Fruit fly (Drosophila melanogaster): Measurements from ENCODE around the gene CG7829.

CG7829 gene

dm6 chr3R:29802753-29803313 is 14.7 kb downstream of the CG7829 start, which contains the start of the genes Etfb and CG7789 (continued):
- TF ChIP-seq pb (GFP tag; optimal IDR thresholded peaks at IDR 0.05) (peak; percentile 79), CHES-1-like (GFP tag; optimal IDR thresholded peaks at IDR 0.05) (peak; percentile 85), MTF-1 (GFP tag; optimal IDR thresholded peaks at IDR 0.05; ENCODE audit: borderline replicate concordance) (no peak), vfl (GFP tag; optimal IDR thresholded peaks at IDR 0.05) (peak; percentile 70), peb (GFP tag; IDR thresholded peaks at IDR 0.05) (peak; percentile 49; the same call in 1 of the 2 replicates), chm (GFP tag; IDR thresholded peaks at IDR 0.05) (peak; percentile 69), Dbx (GFP tag; IDR thresholded peaks at IDR 0.05) (peak; percentile 80), Trl (optimal IDR thresholded peaks at IDR 0.05) (no peak), Trl (GFP tag; optimal IDR thresholded peaks at IDR 0.05) (peak; percentile 67), Ets65A (GFP tag) (peak; percentile 95), dysf (GFP tag; IDR thresholded peaks at IDR 0.05) (peak; percentile 82), Hand (GFP tag; optimal IDR thresholded peaks at IDR 0.05) (no peak), hb (GFP tag; IDR thresholded peaks at IDR 0.05; ENCODE audit: partially characterized antibody) (0 out of 3 replicates have a peak, but pooled peaks have one; percentile 62), CG7556 (GFP tag; optimal IDR thresholded peaks at IDR 0.05) (no peak), CG3847 (GFP tag; IDR thresholded peaks at IDR 0.05) (peak; percentile 94), CG1024 (GFP tag; IDR thresholded peaks at IDR 0.05) (peak; percentile 43; the same call in 1 of the 2 replicates), BtbVII (GFP tag; optimal IDR thresholded peaks at IDR 0.05) (no peak), H15 (GFP tag; IDR thresholded peaks at IDR 0.05) (peak; percentile 61; the same call in 2 of the 3 replicates), E2f1 (GFP tag; IDR thresholded peaks at IDR 0.05) (peak; percentile 73), zf30C (GFP tag; optimal IDR thresholded peaks at IDR 0.05) (no peak), phol (tag; optimal IDR thresholded peaks at IDR 0.05) (peak; percentile 71), danr (GFP tag; IDR thresholded peaks at IDR 0.05) (0 out of 2 replicates have a peak, but pooled peaks have one; percentile 34), CG9797 (GFP tag; optimal IDR thresholded peaks at IDR 0.05) (peak; percentile 36), CG6791 (GFP tag; IDR thresholded peaks at IDR 0.05; ENCODE audit: partially characterized antibody) (no peak; the same call in 2 of the 3 replicates), CG4424 (GFP tag; optimal IDR thresholded peaks at IDR 0.05) (no peak), CG10366 (GFP tag; IDR thresholded peaks at IDR 0.05) (peak; percentile 78), wek (GFP tag; optimal IDR thresholded peaks at IDR 0.05) (peak; percentile 5), ab (GFP tag; optimal IDR thresholded peaks at IDR 0.05) (no peak), Xbp1 (GFP tag; optimal IDR thresholded peaks at IDR 0.05) (peak; percentile 84), CG30431 (GFP tag; optimal IDR thresholded peaks at IDR 0.05) (peak; percentile 39), CG11723 (GFP tag; optimal IDR thresholded peaks at IDR 0.05) (no peak), psq (GFP tag; optimal IDR thresholded peaks at IDR 0.05) (no peak), usp (GFP tag; optimal IDR thresholded peaks at IDR 0.05) (no peak), CG8765 (GFP tag; IDR thresholded peaks at IDR 0.05) (peak; percentile 63; the same call in 1 of the 2 replicates), scrt (GFP tag; optimal IDR thresholded peaks at IDR 0.05) (peak; percentile 81), CG5245 (GFP tag; optimal IDR thresholded peaks at IDR 0.05) (peak; percentile 11), CG18476 (GFP tag; optimal IDR thresholded peaks at IDR 0.05) (peak; percentile 17), insv (GFP tag; optimal IDR thresholded peaks at IDR 0.05) (peak in 1 of 2 experiments; percentile 61), D (optimal IDR thresholded peaks at IDR 0.05) (no peak), D (GFP tag; optimal IDR thresholded peaks at IDR 0.05) (no peak), CG11504 (tag; optimal IDR thresholded peaks at IDR 0.05) (no peak), CG10147 (GFP tag; optimal IDR thresholded peaks at IDR 0.05) (no peak), CG5953 (GFP tag; IDR thresholded peaks at IDR 0.05) (no peak), fd102C (GFP tag; optimal IDR thresholded peaks at IDR 0.05) (no peak), dmrt99B (tag; optimal IDR thresholded peaks at IDR 0.05) (no peak), CG17361 (GFP tag; IDR thresholded peaks at IDR 0.05) (no peak; the same call in 1 of the 3 replicates), CG1647 (GFP tag; optimal IDR thresholded peaks at IDR 0.05) (peak; percentile 65), CG12155 (GFP tag; optimal IDR thresholded peaks at IDR 0.05) (peak; percentile 69), kah (GFP tag; optimal IDR thresholded peaks at IDR 0.05) (peak; percentile 44), CG4854 (GFP tag; optimal IDR thresholded peaks at IDR 0.05) (peak; percentile 24), nau (GFP tag; optimal IDR thresholded peaks at IDR 0.05) (no peak)

Measured in whole organism, embryonic.